Worm (Caenorhabditis elegans) whole organism, L4 larva: ENCODE measurements around the gene fbxb-74.

Experiments used
- D1046.2 ChIP-seq: fragments of 200-800 bp; sonication (Bioruptor generic); IDR thresholded peaks from 2 replicates; pipeline ENCODE4 v1.3.6; 2022; ENCODE audit warnings: missing genetic modification characterization, missing compliant biosample characterization
- F10B5.3 ChIP-seq: sonication (generic microtip); optimal IDR thresholded peaks from 2 replicates; lab custom pipeline; 2016; ENCODE audit warnings: mild to moderate bottlenecking, missing genetic modification characterization, missing compliant biosample characterization
- F37D6.2 ChIP-seq: sonication (generic microtip); optimal IDR thresholded peaks from 2 replicates; lab custom pipeline; 2016; ENCODE audit warnings: mild to moderate bottlenecking, missing genetic modification characterization, missing compliant biosample characterization
- F44E2.7 ChIP-seq: fragments of 200-800 bp; sonication (Bioruptor generic); IDR thresholded peaks from 2 replicates; pipeline ENCODE4 v2.1.2; 2022; ENCODE audit warnings: missing genetic modification characterization, missing compliant biosample characterization
- F49E8.2 ChIP-seq: sonication (generic microtip); optimal IDR thresholded peaks from 2 replicates; lab custom pipeline; 2016; ENCODE audit warnings: missing compliant biosample characterization, mild to moderate bottlenecking, missing genetic modification characterization, borderline replicate concordance
- T26A8.4 ChIP-seq: fragments of 200-800 bp; sonication (Bioruptor generic); IDR thresholded peaks from 2 replicates; pipeline ENCODE4 v1.3.6; 2022; ENCODE audit warnings: missing genetic modification characterization, missing compliant biosample characterization
- Y5F2A.4 ChIP-seq: fragments of 200-800 bp; sonication (Bioruptor generic); optimal IDR thresholded peaks from 2 replicates; lab custom pipeline; 2018; ENCODE audit warnings: mild to moderate bottlenecking, missing genetic modification characterization, missing compliant biosample characterization
- ZK337.2 ChIP-seq: fragments of 200-800 bp; sonication (Bioruptor generic); IDR thresholded peaks from 2 replicates; pipeline ENCODE4 v1.3.6; 2022; ENCODE audit warnings: missing genetic modification reagents, missing genetic modification characterization, missing compliant biosample characterization
- aha-1 ChIP-seq: fragments of 150-350 bp; peaks from one replicate; lab custom pipeline; 2014; ENCODE audit warnings: missing biosample characterization, missing genetic modification characterization
- ama-1 ChIP-seq: fragments of 150-350 bp; optimal IDR thresholded peaks from 2 replicates; lab custom pipeline; 2014; ENCODE audit warnings: inconsistent platforms, mixed read lengths
- arid-1 ChIP-seq: fragments of 200-800 bp; sonication (Bioruptor generic); conservative IDR thresholded peaks from 2 replicates; pipeline ENCODE4 v1.3.6; 2022; ENCODE audit warnings: missing genetic modification reagents, missing genetic modification characterization, missing compliant biosample characterization
- attf-4 ChIP-seq: sonication (generic microtip); optimal IDR thresholded peaks from 3 replicates; lab custom pipeline; 2017; ENCODE audit warnings: missing biosample characterization, missing genetic modification characterization
- ceh-28 ChIP-seq: fragments of 150-350 bp; optimal IDR thresholded peaks from 2 replicates; lab custom pipeline; 2014; ENCODE audit warnings: missing biosample characterization, missing genetic modification reagents, missing genetic modification characterization
- ceh-62 ChIP-seq: sonication (generic microtip); optimal IDR thresholded peaks from 2 replicates; lab custom pipeline; 2017; ENCODE audit warnings: missing biosample characterization, missing genetic modification characterization
- ctbp-1 ChIP-seq: fragments of 200-800 bp; sonication (Bioruptor generic); IDR thresholded peaks from 2 replicates; pipeline ENCODE4 v1.3.6; 2022; ENCODE audit warnings: missing genetic modification reagents, missing genetic modification characterization, missing compliant biosample characterization
- daf-16 ChIP-seq, 3 experiments: sonication (generic microtip); optimal IDR thresholded peaks; 2 replicates each; lab custom pipeline; 2016 to 2017; ENCODE audit warnings: missing genetic modification characterization in 3 of 3, missing genetic modification reagents in 3 of 3, mild to moderate bottlenecking in 2 of 3, missing compliant biosample characterization in 2 of 3, missing biosample characterization in 1 of 3, moderate library complexity in 1 of 3
- daf-19 ChIP-seq: fragments of 200-800 bp; sonication (Bioruptor generic); conservative IDR thresholded peaks from 2 replicates; pipeline ENCODE4 v1.3.6; 2022; ENCODE audit warnings: missing genetic modification characterization, missing compliant biosample characterization
- dmd-8 ChIP-seq: fragments of 200-800 bp; sonication (Bioruptor generic); IDR thresholded peaks from 2 replicates; pipeline ENCODE4 v1.3.6; 2022; ENCODE audit warnings: missing genetic modification characterization, missing compliant biosample characterization
- dpl-1 ChIP-seq: fragments of 150-350 bp; optimal IDR thresholded peaks from 2 replicates; lab custom pipeline; 2014; ENCODE audit warnings: missing biosample characterization, missing genetic modification reagents, missing genetic modification characterization
- dve-1 ChIP-seq: sonication (generic microtip); optimal IDR thresholded peaks from 2 replicates; lab custom pipeline; 2017; ENCODE audit warnings: antibody characterized with exemption, mild to moderate bottlenecking, missing genetic modification characterization, missing compliant biosample characterization; ENCODE audit not compliant: insufficient read depth
- egl-27 ChIP-seq: sonication (generic microtip); optimal IDR thresholded peaks from 3 replicates; lab custom pipeline; 2017; ENCODE audit warnings: missing biosample characterization, missing genetic modification reagents, missing genetic modification characterization
- fkh-10 ChIP-seq: fragments of 150-350 bp; optimal IDR thresholded peaks from 2 replicates; lab custom pipeline; 2014; ENCODE audit warnings: missing biosample characterization, missing genetic modification reagents, missing genetic modification characterization
- hif-1 ChIP-seq, 2 experiments: sonication (generic microtip); optimal IDR thresholded peaks; 2 replicates each; lab custom pipeline; 2016 to 2017; ENCODE audit warnings: missing compliant biosample characterization in 2 of 2, missing genetic modification characterization in 2 of 2, missing genetic modification reagents in 2 of 2, missing genotype in 2 of 2, mild to moderate bottlenecking in 1 of 2
- jun-1 ChIP-seq: fragments of 150-350 bp; optimal IDR thresholded peaks from 2 replicates; lab custom pipeline; 2014; ENCODE audit warnings: missing biosample characterization, missing genetic modification reagents, missing genetic modification characterization
- lim-7 ChIP-seq: fragments of 200-800 bp; sonication (Bioruptor generic); IDR thresholded peaks from 2 replicates; pipeline ENCODE4 v1.3.6; 2022; ENCODE audit warnings: missing genetic modification characterization, missing compliant biosample characterization
- lin-15B ChIP-seq: fragments of 150-350 bp; sonication (generic microtip); optimal IDR thresholded peaks from 3 replicates; lab custom pipeline; 2014; ENCODE audit warnings: missing biosample characterization, missing genetic modification characterization
- lin-38 ChIP-seq: fragments of 200-800 bp; sonication (Bioruptor generic); IDR thresholded peaks from 2 replicates; pipeline ENCODE4 v1.3.6; 2022; ENCODE audit warnings: missing genetic modification reagents, missing genetic modification characterization, missing compliant biosample characterization
- lsy-2 ChIP-seq, 2 experiments: fragments of 150-350 bp in 1 of 2; sonication (generic microtip) in 1 of 2; optimal IDR thresholded peaks; 2 replicates each; lab custom pipeline; 2014 to 2017; ENCODE audit warnings: missing biosample characterization in 2 of 2, missing genetic modification characterization in 2 of 2
- mep-1 ChIP-seq: fragments of 150-350 bp; sonication (generic microtip); optimal IDR thresholded peaks from 3 replicates; lab custom pipeline; 2014; ENCODE audit warnings: missing biosample characterization, missing genetic modification characterization
- mxl-3 ChIP-seq: fragments of 200-800 bp; sonication (Bioruptor generic); optimal IDR thresholded peaks from 2 replicates; lab custom pipeline; 2018; ENCODE audit warnings: mild to moderate bottlenecking, missing genetic modification characterization, missing compliant biosample characterization
- nhr-11 ChIP-seq: fragments of 150-350 bp; optimal IDR thresholded peaks from 2 replicates; lab custom pipeline; 2014; ENCODE audit warnings: missing biosample characterization, missing genetic modification characterization
- nhr-237 ChIP-seq: sonication (generic microtip); optimal IDR thresholded peaks from 2 replicates; lab custom pipeline; 2017; ENCODE audit warnings: missing biosample characterization, missing genetic modification characterization
- nhr-25 ChIP-seq: sonication (generic microtip); optimal IDR thresholded peaks from 2 replicates; lab custom pipeline; 2017; ENCODE audit warnings: missing genetic modification characterization, mild to moderate bottlenecking, missing compliant biosample characterization, antibody characterized with exemption, moderate library complexity, borderline replicate concordance; ENCODE audit not compliant: insufficient read depth
- nhr-28 ChIP-seq: fragments of 150-350 bp; optimal IDR thresholded peaks from 2 replicates; lab custom pipeline; 2014; ENCODE audit warnings: missing biosample characterization, missing genetic modification characterization
- nhr-42 ChIP-seq: fragments of 200-800 bp; sonication (Bioruptor generic); IDR thresholded peaks from 2 replicates; pipeline ENCODE4 v1.3.6; 2022; ENCODE audit warnings: missing genetic modification characterization, missing compliant biosample characterization
- nhr-6 ChIP-seq: fragments of 150-350 bp; optimal IDR thresholded peaks from 2 replicates; lab custom pipeline; 2014; ENCODE audit warnings: missing biosample characterization, missing genetic modification characterization
- nhr-76 ChIP-seq: fragments of 150-350 bp; optimal IDR thresholded peaks from 2 replicates; lab custom pipeline; 2014; ENCODE audit warnings: missing biosample characterization, missing genetic modification characterization
- pha-4 ChIP-seq, 2 experiments: fragments of 150-350 bp in 1 of 2; fragments of 200-800 bp in 1 of 2; sonication (Bioruptor generic) in 1 of 2; IDR thresholded peaks in 1 of 2; optimal IDR thresholded peaks in 1 of 2; 2 replicates each; pipeline versions ENCODE4 v1.3.6 to Lab custom; 2014 to 2022; ENCODE audit warnings: missing genetic modification characterization in 2 of 2, missing genetic modification reagents in 2 of 2, missing biosample characterization in 1 of 2, missing compliant biosample characterization in 1 of 2
- set-16 ChIP-seq: fragments of 200-800 bp; sonication (Bioruptor generic); IDR thresholded peaks from 2 replicates; pipeline ENCODE4 v1.3.6; 2022; ENCODE audit warnings: missing genetic modification reagents, missing genetic modification characterization, missing compliant biosample characterization
- snpc-1.2 ChIP-seq: fragments of 200-800 bp; sonication (Bioruptor generic); IDR thresholded peaks from 2 replicates; pipeline ENCODE4 v1.3.6; 2022; ENCODE audit warnings: missing genetic modification reagents, missing genetic modification characterization, missing compliant biosample characterization
- snpc-4 ChIP-seq: fragments of 150-350 bp; optimal IDR thresholded peaks from 2 replicates; lab custom pipeline; 2014; ENCODE audit warnings: missing biosample characterization, missing genetic modification characterization
- spr-1 ChIP-seq: sonication (generic microtip); optimal IDR thresholded peaks from 2 replicates; lab custom pipeline; 2016; ENCODE audit warnings: mild to moderate bottlenecking, missing genetic modification characterization, missing compliant biosample characterization
- tra-1 ChIP-seq: fragments of 200-800 bp; sonication (Bioruptor generic); IDR thresholded peaks from 2 replicates; pipeline ENCODE4 v1.3.6; 2022; ENCODE audit warnings: missing genetic modification reagents, missing genetic modification characterization, missing compliant biosample characterization
- zag-1 ChIP-seq: fragments of 150-350 bp; optimal IDR thresholded peaks from 2 replicates; lab custom pipeline; 2014; ENCODE audit warnings: missing biosample characterization, missing genetic modification characterization
- zfp-2 ChIP-seq: sonication (generic microtip); optimal IDR thresholded peaks from 2 replicates; lab custom pipeline; 2016; ENCODE audit warnings: mild to moderate bottlenecking, missing genetic modification characterization, missing compliant biosample characterization

The fbxb-74 gene

DNA sequence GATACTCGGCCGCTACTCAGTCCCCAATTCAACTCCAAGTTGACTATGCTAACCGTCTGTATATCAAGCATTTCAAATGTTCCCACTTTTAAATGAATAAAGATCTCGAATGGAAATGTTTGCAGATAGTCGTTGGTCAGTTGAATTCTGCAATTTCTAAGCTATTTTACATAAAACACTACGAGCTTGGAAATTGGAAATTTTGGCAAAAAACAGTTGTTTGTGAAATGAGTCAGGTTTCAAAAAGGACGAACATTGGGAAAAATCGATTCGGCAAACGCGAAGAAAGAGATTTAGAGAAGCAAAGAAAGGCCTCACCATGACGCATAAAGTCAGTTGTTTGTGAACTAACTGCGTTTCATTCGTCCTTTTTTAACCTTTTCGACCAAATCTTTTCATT is 7.8 kb upstream of the fbxb-74 start (continued):
- TF ChIP-seq nhr-76 (tag; lab: Kevin White, UChicago) = no peak
- TF ChIP-seq zfp-2 = no peak
- no peak for TF ChIP-seq nhr-42 (GFP tag; lab: Robert Waterston, UW)
- TF ChIP-seq attf-4 (tag; lab: Kevin White, UChicago) = no peak
- no peak for TF ChIP-seq set-16
- TF ChIP-seq daf-19 (GFP tag; lab: Robert Waterston, UW) = 0 out of 2 replicates have a peak, but pooled peaks have one; percentile 37
- peak; percentile 61 for TF ChIP-seq dve-1
- peak; percentile 69 to 84 for TF ChIP-seq lsy-2 (tag; optimal IDR thresholded peaks at IDR 0.05; lab: Kevin White, UChicago)
- TF ChIP-seq nhr-28 (tag; lab: Kevin White, UChicago) = no peak
- TF ChIP-seq ZK337.2 (GFP tag; lab: Robert Waterston, UW) = no peak
- TF ChIP-seq aha-1 = no peak
- no peak for TF ChIP-seq ceh-62 (tag; lab: Kevin White, UChicago)
- TF ChIP-seq fkh-10 (GFP tag; lab: Kevin White, UChicago) = no peak
- TF ChIP-seq pha-4 (GFP tag; IDR thresholded peaks at IDR 0.05; lab: Robert Waterston, UW) = peak; percentile 32; the same call in 1 of the 2 replicates
- no peak for TF ChIP-seq pha-4 (tag; optimal IDR thresholded peaks at IDR 0.05; lab: Kevin White, UChicago)
- peak; percentile 11 for TF ChIP-seq Y5F2A.4 (GFP tag; lab: Kevin White, UChicago)
- TF ChIP-seq nhr-6 (tag; lab: Kevin White, UChicago) = peak; percentile 68
- no peak for TF ChIP-seq F49E8.2 (tag; lab: Kevin White, UChicago)
- TF ChIP-seq zag-1 (tag; lab: Kevin White, UChicago) = no peak
- no peak for TF ChIP-seq F10B5.3
- TF ChIP-seq arid-1 (GFP tag; lab: Robert Waterston, UW) = peak; percentile 63
- TF ChIP-seq dmd-8 (GFP tag; lab: Robert Waterston, UW) = no peak
- peak; percentile 46 for TF ChIP-seq mep-1 (tag; lab: Kevin White, UChicago)
- no peak for TF ChIP-seq lin-15B (tag; lab: Kevin White, UChicago)
- no peak for TF ChIP-seq nhr-11 (tag; lab: Kevin White, UChicago)
- TF ChIP-seq F44E2.7 (GFP tag; lab: Robert Waterston, UW) = no peak
- TF ChIP-seq nhr-237 (tag; lab: Kevin White, UChicago) = no peak
- TF ChIP-seq tra-1 (GFP tag; lab: Robert Waterston, UW) = no peak
- TF ChIP-seq spr-1 (tag; lab: Kevin White, UChicago) = no peak
- no peak for TF ChIP-seq egl-27 (tag; lab: Kevin White, UChicago)
- peak; percentile 52 for TF ChIP-seq ceh-28
- TF ChIP-seq nhr-25 (tag; lab: Kevin White, UChicago) = no peak
- 0 out of 2 replicates have a peak, but pooled peaks have one; percentile 10 for TF ChIP-seq T26A8.4 (GFP tag; lab: Robert Waterston, UW)
- no peak for TF ChIP-seq D1046.2 (GFP tag; lab: Robert Waterston, UW)
- no peak for TF ChIP-seq F37D6.2
- TF ChIP-seq hif-1 (tag; optimal IDR thresholded peaks at IDR 0.05; lab: Kevin White, UChicago) = no peak
- TF ChIP-seq lim-7 = no peak
- TF ChIP-seq snpc-1.2 (GFP tag; lab: Robert Waterston, UW) = peak; percentile 80
- TF ChIP-seq snpc-4 (tag; lab: Kevin White, UChicago) = no peak
- TF ChIP-seq jun-1 (tag; lab: Kevin White, UChicago) = no peak
- TF ChIP-seq ctbp-1 (GFP tag; lab: Robert Waterston, UW) = 0 out of 2 replicates have a peak, but pooled peaks have one; percentile 28
- TF ChIP-seq dpl-1 (GFP tag; lab: Kevin White, UChicago) = peak; percentile 56
- TF ChIP-seq mxl-3 (GFP tag; lab: Kevin White, UChicago) = no peak
- TF ChIP-seq lin-38 (GFP tag; lab: Robert Waterston, UW) = peak; percentile 50
- TF ChIP-seq ama-1 (lab: Kevin White, UChicago) = peak; percentile 86
- TF ChIP-seq daf-16 (GFP tag; optimal IDR thresholded peaks at IDR 0.05; lab: Kevin White, UChicago) = no peak
- TF ChIP-seq daf-16 (tag; optimal IDR thresholded peaks at IDR 0.05; lab: Kevin White, UChicago) = peak; percentile 58
